Fruit fly (Drosophila melanogaster): ENCODE results near the gene kis.

- no peak for TF ChIP-seq ttk (optimal IDR thresholded peaks at IDR 0.05)
- TF ChIP-seq psq (optimal IDR thresholded peaks at IDR 0.05) = no peak
- TF ChIP-seq Myc (optimal IDR thresholded peaks at IDR 0.05) = no peak
- no peak for TF ChIP-seq insv (optimal IDR thresholded peaks at IDR 0.05)
Measured at dm6 chr2L:268788-269187, 18.2 kb upstream of the kis start, which contains the start of gene CG3345.
